Worm (Caenorhabditis elegans): ENCODE measurements around the gene rpn-5.

DNA sequence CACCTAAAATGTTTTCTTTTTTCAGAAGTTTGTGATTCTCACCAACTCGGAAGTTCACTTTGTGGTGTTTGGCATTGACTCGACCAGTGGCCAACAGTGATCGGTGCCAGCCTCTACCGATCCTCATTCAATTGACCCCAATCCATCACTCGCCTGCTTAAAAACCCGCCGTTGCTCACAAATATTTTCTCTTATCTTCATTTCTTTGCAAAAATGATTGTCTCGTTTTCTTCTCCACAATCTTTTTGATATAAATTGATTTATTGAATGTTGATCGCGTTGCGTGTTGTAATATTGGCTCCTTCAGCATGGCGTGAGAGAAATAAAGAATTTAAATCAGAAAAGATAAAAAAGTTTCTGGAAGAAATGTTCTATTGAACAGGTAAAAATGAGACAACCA lies 38.4 kb upstream of the rpn-5 start:
- no peak for TF ChIP-seq alr-1 (tag; optimal IDR thresholded peaks at IDR 0.05)
- no peak for TF ChIP-seq lin-11 (tag; optimal IDR thresholded peaks at IDR 0.05)

Measured in whole organism, L2 larva.